Worm (Caenorhabditis elegans): ENCODE results near the gene F28B12.6.

- TF ChIP-seq ztf-29 (GFP tag; IDR thresholded peaks at IDR 0.05) (no peak), tab-1 (GFP tag; IDR thresholded peaks at IDR 0.05) (no peak), ref-1 (GFP tag; conservative IDR thresholded peaks at IDR 0.05) (no peak), klf-2 (GFP tag; conservative IDR thresholded peaks at IDR 0.05) (no peak)
Measured at ce11 chrII:5933962-5934422, 6.7 kb upstream of the F28B12.6 start.

All from whole organism, midembryonic.